Worm (Caenorhabditis elegans): ENCODE results near the gene sgt-1.

DNA sequence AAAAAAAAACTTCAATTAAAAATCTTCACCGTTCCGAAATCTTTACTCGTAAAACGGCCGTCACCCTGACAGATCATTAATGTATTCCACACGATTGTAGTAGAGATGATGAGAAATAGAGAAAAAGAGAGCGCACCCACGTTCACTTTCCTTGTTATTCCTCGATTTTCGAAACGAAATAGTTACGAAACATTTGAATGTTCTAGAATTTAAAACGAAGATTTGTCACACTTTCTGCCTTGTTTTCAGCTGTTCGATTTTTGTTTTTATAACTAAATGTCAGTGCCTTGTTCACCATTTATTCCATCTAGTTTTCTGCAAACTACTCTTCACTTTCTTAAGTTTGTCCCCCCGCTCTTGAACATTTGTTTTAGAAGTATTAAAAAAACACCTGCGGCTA, 48.8 kb downstream of the sgt-1 start:
- TF ChIP-seq ztf-25 (GFP tag; IDR thresholded peaks at IDR 0.05) (no peak), F10E7.11 (tag; optimal IDR thresholded peaks at IDR 0.05) (no peak), efl-1 (GFP tag; optimal IDR thresholded peaks at IDR 0.05) (no peak), F23B12.7 (tag; optimal IDR thresholded peaks at IDR 0.05; ENCODE audit: insufficient read depth) (no peak), him-1 (tag; optimal IDR thresholded peaks at IDR 0.05) (no peak), ets-4 (GFP tag; optimal IDR thresholded peaks at IDR 0.05) (no peak), zim-3 (tag; optimal IDR thresholded peaks at IDR 0.05) (no peak), unc-62 (GFP tag; optimal IDR thresholded peaks at IDR 0.05) (no peak), hsf-1 (GFP tag; IDR thresholded peaks at IDR 0.05) (no peak), nhr-90 (tag; optimal IDR thresholded peaks at IDR 0.05) (no peak), ztf-18 (tag; optimal IDR thresholded peaks at IDR 0.05) (no peak), Y67H2A.10 (GFP tag; conservative IDR thresholded peaks at IDR 0.05) (no peak)
